Worm (Caenorhabditis elegans) whole organism, L4 larva: ENCODE results near the gene sri-51.

Experiments
- D1046.2 ChIP-seq: fragments of 200-800 bp; sonication (Bioruptor generic); IDR thresholded peaks from 2 replicates; pipeline ENCODE4 v1.3.6; 2022; ENCODE audit warnings: missing genetic modification characterization, missing compliant biosample characterization
- F26F4.8 ChIP-seq: fragments of 200-800 bp; sonication (Bioruptor generic); conservative IDR thresholded peaks from 2 replicates; pipeline ENCODE4 v1.3.6; 2022; ENCODE audit warnings: missing genetic modification characterization, missing compliant biosample characterization
- F49E8.2 ChIP-seq: sonication (generic microtip); optimal IDR thresholded peaks from 2 replicates; lab custom pipeline; 2016; ENCODE audit warnings: missing compliant biosample characterization, mild to moderate bottlenecking, missing genetic modification characterization, borderline replicate concordance
- Y48G9A.11 ChIP-seq: fragments of 200-800 bp; sonication (Bioruptor generic); IDR thresholded peaks from 2 replicates; pipeline ENCODE4 v1.3.6; 2022; ENCODE audit warnings: missing genetic modification reagents, missing genetic modification characterization, missing compliant biosample characterization
- ZK337.2 ChIP-seq: fragments of 200-800 bp; sonication (Bioruptor generic); IDR thresholded peaks from 2 replicates; pipeline ENCODE4 v1.3.6; 2022; ENCODE audit warnings: missing genetic modification reagents, missing genetic modification characterization, missing compliant biosample characterization
- ZK546.5 ChIP-seq, 2 experiments: sonication (generic microtip); optimal IDR thresholded peaks; 2 replicates each; lab custom pipeline; 2017; ENCODE audit warnings: missing biosample characterization in 2 of 2, missing genetic modification characterization in 2 of 2
- aha-1 ChIP-seq: fragments of 150-350 bp; peaks from one replicate; lab custom pipeline; 2014; ENCODE audit warnings: missing biosample characterization, missing genetic modification characterization
- ces-1 ChIP-seq: fragments of 150-350 bp; sonication (generic microtip); optimal IDR thresholded peaks from 4 replicates; lab custom pipeline; 2014; ENCODE audit warnings: missing biosample characterization, missing genetic modification reagents, missing genetic modification characterization
- daf-12 ChIP-seq: fragments of 150-350 bp; optimal IDR thresholded peaks from 2 replicates; lab custom pipeline; 2014; ENCODE audit warnings: missing biosample characterization, missing genetic modification reagents, missing genetic modification characterization
- daf-16 ChIP-seq, 3 experiments: sonication (generic microtip); optimal IDR thresholded peaks; 2 replicates each; lab custom pipeline; 2016 to 2017; ENCODE audit warnings: missing genetic modification characterization in 3 of 3, missing genetic modification reagents in 3 of 3, mild to moderate bottlenecking in 2 of 3, missing compliant biosample characterization in 2 of 3, missing biosample characterization in 1 of 3, moderate library complexity in 1 of 3
- dmd-8 ChIP-seq: fragments of 200-800 bp; sonication (Bioruptor generic); IDR thresholded peaks from 2 replicates; pipeline ENCODE4 v1.3.6; 2022; ENCODE audit warnings: missing genetic modification characterization, missing compliant biosample characterization
- dmd-9 ChIP-seq: fragments of 200-800 bp; sonication (Bioruptor generic); IDR thresholded peaks from 2 replicates; pipeline ENCODE4 v1.3.6; 2022; ENCODE audit warnings: missing genetic modification reagents, missing genetic modification characterization, missing compliant biosample characterization
- duxl-1 ChIP-seq: sonication (generic microtip); optimal IDR thresholded peaks from 2 replicates; lab custom pipeline; 2016; ENCODE audit warnings: mild to moderate bottlenecking, missing genetic modification characterization, moderate library complexity, missing compliant biosample characterization; ENCODE audit not compliant: poor library complexity
- egl-27 ChIP-seq: sonication (generic microtip); optimal IDR thresholded peaks from 3 replicates; lab custom pipeline; 2017; ENCODE audit warnings: missing biosample characterization, missing genetic modification reagents, missing genetic modification characterization
- egl-43 ChIP-seq: fragments of 200-800 bp; sonication (Bioruptor generic); IDR thresholded peaks from 2 replicates; pipeline ENCODE4 v1.3.6; 2022; ENCODE audit warnings: missing genetic modification reagents, missing genetic modification characterization, missing compliant biosample characterization
- hif-1 ChIP-seq, 2 experiments: sonication (generic microtip); optimal IDR thresholded peaks; 2 replicates each; lab custom pipeline; 2016 to 2017; ENCODE audit warnings: missing compliant biosample characterization in 2 of 2, missing genetic modification characterization in 2 of 2, missing genetic modification reagents in 2 of 2, missing genotype in 2 of 2, mild to moderate bottlenecking in 1 of 2
- hlh-11 ChIP-seq: fragments of 200-800 bp; sonication (Bioruptor generic); optimal IDR thresholded peaks from 2 replicates; lab custom pipeline; 2018; ENCODE audit warnings: mild to moderate bottlenecking, missing genetic modification characterization, missing compliant biosample characterization
- hlh-30 ChIP-seq: sonication (generic microtip); optimal IDR thresholded peaks from 2 replicates; lab custom pipeline; 2017; ENCODE audit warnings: antibody characterized with exemption, mild to moderate bottlenecking, missing genetic modification characterization, missing compliant biosample characterization; ENCODE audit not compliant: insufficient read depth
- hmg-1.1 ChIP-seq: fragments of 200-800 bp; sonication (Bioruptor generic); IDR thresholded peaks from 2 replicates; pipeline ENCODE4 v1.3.6; 2022; ENCODE audit warnings: missing genetic modification reagents, missing genetic modification characterization, missing compliant biosample characterization
- jun-1 ChIP-seq: fragments of 150-350 bp; optimal IDR thresholded peaks from 2 replicates; lab custom pipeline; 2014; ENCODE audit warnings: missing biosample characterization, missing genetic modification reagents, missing genetic modification characterization
- lin-1 ChIP-seq: fragments of 200-800 bp; sonication (Bioruptor generic); IDR thresholded peaks from 2 replicates; pipeline ENCODE4 v1.3.6; 2022; ENCODE audit warnings: missing genetic modification reagents, missing genetic modification characterization, missing compliant biosample characterization
- lin-13 ChIP-seq: fragments of 150-350 bp; optimal IDR thresholded peaks from 2 replicates; lab custom pipeline; 2014; ENCODE audit warnings: missing biosample characterization, missing genetic modification reagents, missing genetic modification characterization
- lin-15B ChIP-seq: fragments of 150-350 bp; sonication (generic microtip); optimal IDR thresholded peaks from 3 replicates; lab custom pipeline; 2014; ENCODE audit warnings: missing biosample characterization, missing genetic modification characterization
- lin-38 ChIP-seq: fragments of 200-800 bp; sonication (Bioruptor generic); IDR thresholded peaks from 2 replicates; pipeline ENCODE4 v1.3.6; 2022; ENCODE audit warnings: missing genetic modification reagents, missing genetic modification characterization, missing compliant biosample characterization
- madf-9 ChIP-seq: fragments of 200-800 bp; sonication (Bioruptor generic); conservative IDR thresholded peaks from 2 replicates; pipeline ENCODE4 v1.3.6; 2022; ENCODE audit warnings: missing genetic modification reagents, missing genetic modification characterization, missing compliant biosample characterization
- mdl-1 ChIP-seq, 2 experiments: fragments of 150-350 bp in 1 of 2; sonication (generic microtip) in 1 of 2; optimal IDR thresholded peaks; 2 replicates each; lab custom pipeline; 2014 to 2017; ENCODE audit warnings: missing biosample characterization in 2 of 2, missing genetic modification characterization in 2 of 2
- mdt-29 ChIP-seq: fragments of 200-800 bp; sonication (Bioruptor generic); IDR thresholded peaks from 2 replicates; pipeline ENCODE4 v1.3.6; 2022; ENCODE audit warnings: missing genetic modification reagents, missing genetic modification characterization, missing compliant biosample characterization
- mep-1 ChIP-seq: fragments of 150-350 bp; sonication (generic microtip); optimal IDR thresholded peaks from 3 replicates; lab custom pipeline; 2014; ENCODE audit warnings: missing biosample characterization, missing genetic modification characterization
- mes-2 ChIP-seq: sonication (generic microtip); optimal IDR thresholded peaks from 2 replicates; lab custom pipeline; 2016; ENCODE audit warnings: missing genotype, mild to moderate bottlenecking, missing genetic modification characterization, missing compliant biosample characterization; ENCODE audit not compliant: poor library complexity, severe bottlenecking
- mxl-3 ChIP-seq: fragments of 200-800 bp; sonication (Bioruptor generic); optimal IDR thresholded peaks from 2 replicates; lab custom pipeline; 2018; ENCODE audit warnings: mild to moderate bottlenecking, missing genetic modification characterization, missing compliant biosample characterization
- nhr-102 ChIP-seq: sonication (generic microtip); optimal IDR thresholded peaks from 2 replicates; lab custom pipeline; 2016; ENCODE audit warnings: mild to moderate bottlenecking, missing genetic modification characterization, moderate library complexity, missing compliant biosample characterization
- nhr-42 ChIP-seq: fragments of 200-800 bp; sonication (Bioruptor generic); IDR thresholded peaks from 2 replicates; pipeline ENCODE4 v1.3.6; 2022; ENCODE audit warnings: missing genetic modification characterization, missing compliant biosample characterization
- nhr-48 ChIP-seq: sonication (generic microtip); optimal IDR thresholded peaks from 2 replicates; lab custom pipeline; 2016; ENCODE audit warnings: mild to moderate bottlenecking, missing genetic modification characterization, missing compliant biosample characterization
- nhr-77 ChIP-seq: fragments of 150-350 bp; optimal IDR thresholded peaks from 2 replicates; lab custom pipeline; 2014; ENCODE audit warnings: missing biosample characterization, missing genetic modification characterization
- php-3 ChIP-seq: fragments of 200-800 bp; sonication (Bioruptor generic); IDR thresholded peaks from 2 replicates; pipeline ENCODE4 v1.3.6; 2022; ENCODE audit warnings: missing genetic modification reagents, missing genetic modification characterization, missing compliant biosample characterization
- pqm-1 ChIP-seq: sonication (generic microtip); optimal IDR thresholded peaks from 2 replicates; lab custom pipeline; 2017; ENCODE audit warnings: missing biosample characterization, missing genetic modification characterization
- set-16 ChIP-seq: fragments of 200-800 bp; sonication (Bioruptor generic); IDR thresholded peaks from 2 replicates; pipeline ENCODE4 v1.3.6; 2022; ENCODE audit warnings: missing genetic modification reagents, missing genetic modification characterization, missing compliant biosample characterization
- snpc-4 ChIP-seq: fragments of 150-350 bp; optimal IDR thresholded peaks from 2 replicates; lab custom pipeline; 2014; ENCODE audit warnings: missing biosample characterization, missing genetic modification characterization
- tag-97 ChIP-seq: fragments of 200-800 bp; sonication (Bioruptor generic); IDR thresholded peaks from 2 replicates; pipeline ENCODE4 v1.3.6; 2022; ENCODE audit warnings: missing genetic modification characterization, missing compliant biosample characterization
- unc-62 ChIP-seq, 3 experiments: fragments of 150-350 bp in 1 of 3; sonication (generic microtip); optimal IDR thresholded peaks in 2 of 3; peaks in 1 of 3; 1 replicate in 1 of 3; 2 replicates in 2 of 3; lab custom pipeline; 2014 to 2017; ENCODE audit warnings: missing biosample characterization in 3 of 3, missing genetic modification characterization in 3 of 3, missing genetic modification reagents in 3 of 3, missing genotype in 1 of 3
- zag-1 ChIP-seq: fragments of 150-350 bp; optimal IDR thresholded peaks from 2 replicates; lab custom pipeline; 2014; ENCODE audit warnings: missing biosample characterization, missing genetic modification characterization
- zip-11 ChIP-seq: fragments of 200-800 bp; sonication (Bioruptor generic); IDR thresholded peaks from 2 replicates; pipeline ENCODE4 v1.3.6; 2022; ENCODE audit warnings: missing genetic modification characterization, missing compliant biosample characterization
- zip-2 ChIP-seq: fragments of 150-350 bp; optimal IDR thresholded peaks from 2 replicates; lab custom pipeline; 2014; ENCODE audit warnings: missing biosample characterization, missing genetic modification characterization

Gene sri-51

DNA sequence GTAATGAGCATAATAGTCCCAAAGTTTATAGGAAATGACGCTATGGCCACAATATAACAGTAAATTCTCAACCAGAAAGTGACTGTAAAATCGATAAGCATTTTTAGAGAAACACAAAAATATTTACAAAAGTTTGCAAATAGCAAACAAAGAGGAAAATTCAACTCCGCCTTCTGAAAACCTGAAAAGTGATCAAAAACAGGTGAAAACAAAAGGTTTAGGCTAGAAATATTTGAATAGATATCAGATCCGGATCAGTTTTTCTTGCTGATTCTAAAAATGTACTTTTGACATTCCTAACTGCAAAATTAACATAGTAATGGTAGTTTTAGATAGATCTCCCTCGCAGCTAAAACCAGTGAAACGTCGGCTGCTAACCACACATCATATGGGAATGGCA, at the start of gene sri-51:
TSS of gene sri-51 (minus strand) at position 101 of the 400 bp plus-strand sequence.
- no peak for TF ChIP-seq daf-16 (GFP tag; optimal IDR thresholded peaks at IDR 0.05; lab: Kevin White, UChicago)
- no peak for TF ChIP-seq daf-16 (tag; optimal IDR thresholded peaks at IDR 0.05; lab: Kevin White, UChicago)
- peak in 1 of 2 experiments; percentile 84 for TF ChIP-seq unc-62 (GFP tag; optimal IDR thresholded peaks at IDR 0.05 in 1 of 2; lab: Kevin White, UChicago)
- no peak for TF ChIP-seq unc-62 (tag; optimal IDR thresholded peaks at IDR 0.05; lab: Kevin White, UChicago)
- no peak for TF ChIP-seq zag-1 (tag; lab: Kevin White, UChicago)
- TF ChIP-seq, all 104 proteins: peak for 1

DNA sequence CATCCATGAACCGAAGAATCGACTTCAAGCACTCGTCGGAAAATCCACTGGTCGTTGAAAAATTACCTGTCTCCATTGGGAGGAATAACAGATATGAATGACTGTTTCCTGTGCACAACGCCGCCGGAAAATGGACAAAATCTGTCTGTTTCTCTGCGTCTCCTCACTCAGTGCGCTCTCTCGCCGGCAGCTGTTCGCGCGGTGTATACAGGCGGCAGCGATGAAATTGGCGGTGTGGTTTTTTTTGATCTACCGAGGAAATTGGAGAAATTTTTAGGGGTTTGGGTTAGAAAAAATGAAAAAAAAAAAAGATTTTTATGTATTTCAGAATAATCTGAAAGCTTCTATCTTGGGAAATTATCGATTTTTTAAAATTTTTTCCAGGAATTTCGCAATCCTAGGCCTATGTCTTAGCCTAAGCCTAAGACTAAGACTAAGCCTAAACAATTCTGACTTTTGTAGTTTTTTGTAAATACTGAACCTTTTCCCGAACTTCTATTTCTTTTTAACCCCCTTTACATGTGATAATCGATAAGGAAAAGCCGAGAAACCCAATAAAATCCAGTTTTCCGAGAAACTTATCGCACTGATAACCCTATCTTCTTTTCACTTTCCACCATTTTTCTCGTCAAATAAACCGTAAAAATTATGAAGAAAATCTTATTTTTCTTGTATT, 49.3 kb upstream of the sri-51 start, which contains the start of the genes fbxc-50 and C17F4.2:
TSS of gene fbxc-50 (minus strand) at position 81 of the 676 bp plus-strand sequence.
TSS of gene C17F4.2 (plus strand) at position 626 of the 676 bp plus-strand sequence.
- TF ChIP-seq madf-9 (no peak), nhr-42 (GFP tag; lab: Robert Waterston, UW) (no peak), tag-97 (GFP tag; lab: Robert Waterston, UW) (no peak), mdt-29 (GFP tag; lab: Robert Waterston, UW) (no peak), ZK337.2 (GFP tag; lab: Robert Waterston, UW) (no peak), egl-27 (tag; lab: Kevin White, UChicago) (no peak), egl-43 (GFP tag; lab: Robert Waterston, UW) (no peak)
- TF ChIP-seq, all 104 proteins: peak for 0

DNA sequence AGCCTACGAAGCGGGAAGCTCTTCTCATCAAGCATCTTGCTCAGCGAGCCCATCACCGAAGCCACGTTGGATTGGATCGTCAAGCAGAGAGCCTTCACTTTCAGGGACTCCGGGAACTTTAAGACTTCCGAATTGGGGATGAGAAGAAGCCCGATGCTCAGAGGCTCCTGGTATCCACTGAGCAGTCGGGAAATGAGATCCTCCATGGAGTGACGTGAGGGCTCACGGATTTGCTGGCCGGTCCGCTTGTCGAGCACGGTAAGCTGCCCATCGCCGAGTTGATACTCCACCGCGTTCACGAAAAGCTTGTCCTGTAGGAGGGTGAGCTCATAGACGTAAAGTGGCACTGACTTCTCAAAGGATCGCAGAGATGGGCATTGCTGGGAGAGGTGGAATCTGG, 48.7 kb upstream of the sri-51 start:
- TF ChIP-seq mes-2 (tag; lab: Kevin White, UChicago) (no peak), aha-1 (tag; lab: Kevin White, UChicago) (no peak), hmg-1.1 (GFP tag; lab: Robert Waterston, UW) (no peak), set-16 (peak; percentile 58; the same call in 1 of the 2 replicates)

DNA sequence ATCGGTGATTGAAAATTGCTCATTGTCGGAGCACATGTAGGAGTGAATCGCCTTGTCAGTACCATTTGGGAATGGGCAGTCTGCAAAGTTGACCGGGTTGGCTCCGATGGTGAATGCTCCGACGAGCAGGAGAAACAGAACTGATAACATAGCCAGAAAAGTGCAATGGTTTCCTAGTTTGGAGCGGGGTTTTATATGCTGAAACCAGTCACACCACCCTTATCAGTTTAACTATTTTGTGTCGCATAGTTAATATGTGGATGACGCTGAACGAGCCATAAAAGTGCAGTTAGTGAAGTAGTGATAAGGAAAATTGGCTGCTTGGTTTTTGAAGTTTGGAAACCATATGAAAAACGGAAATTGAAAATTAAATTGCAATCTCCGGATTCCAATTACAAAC, 46.9 kb upstream of the sri-51 start, which contains the start of gene C17F4.7:
TSS of gene C17F4.7 (minus strand) at position 180 of the 400 bp plus-strand sequence.
- TF ChIP-seq F26F4.8 (GFP tag; lab: Robert Waterston, UW) (no peak), pqm-1 (tag; lab: Kevin White, UChicago) (peak; percentile 84), php-3 (GFP tag; lab: Robert Waterston, UW) (peak; percentile 96), lin-1 (GFP tag; lab: Robert Waterston, UW) (peak; percentile 77; the same call in 1 of the 2 replicates), nhr-48 (tag; lab: Kevin White, UChicago) (peak; percentile 37), dmd-9 (GFP tag; lab: Robert Waterston, UW) (no peak), nhr-77 (tag; lab: Kevin White, UChicago) (peak; percentile 65), nhr-102 (tag; lab: Kevin White, UChicago) (peak; percentile 41), ces-1 (GFP tag; lab: Kevin White, UChicago) (no peak), dmd-8 (GFP tag; lab: Robert Waterston, UW) (no peak), zip-2 (tag; lab: Kevin White, UChicago) (no peak), mep-1 (tag; lab: Kevin White, UChicago) (no peak), mdl-1 (tag; optimal IDR thresholded peaks at IDR 0.05; lab: Kevin White, UChicago) (no peak), F49E8.2 (no peak), zip-11 (no peak), Y48G9A.11 (GFP tag; lab: Robert Waterston, UW) (no peak), snpc-4 (tag; lab: Kevin White, UChicago) (no peak), D1046.2 (GFP tag; lab: Robert Waterston, UW) (no peak), lin-38 (GFP tag; lab: Robert Waterston, UW) (0 out of 2 replicates have a peak, but pooled peaks have one; percentile 12), aha-1 (tag; lab: Kevin White, UChicago) (peak; percentile 62), ZK546.5 (tag; optimal IDR thresholded peaks at IDR 0.05; lab: Kevin White, UChicago) (no peak), hif-1 (tag; optimal IDR thresholded peaks at IDR 0.05; lab: Kevin White, UChicago) (no peak), lin-13 (GFP tag; lab: Kevin White, UChicago) (no peak), hlh-11 (peak; percentile 84), daf-12 (tag; lab: Kevin White, UChicago) (no peak), lin-15B (tag; lab: Kevin White, UChicago) (no peak), jun-1 (tag; lab: Kevin White, UChicago) (peak; percentile 12), mxl-3 (peak; percentile 62), duxl-1 (tag; lab: Kevin White, UChicago) (no peak), hlh-30 (tag; lab: Kevin White, UChicago) (peak; percentile 2), mes-2 (tag; lab: Kevin White, UChicago) (peak; percentile 14)
